Worm (Caenorhabditis elegans): Measurements from ENCODE around the gene Y73C8C.3.

The Y73C8C.3 gene

DNA sequence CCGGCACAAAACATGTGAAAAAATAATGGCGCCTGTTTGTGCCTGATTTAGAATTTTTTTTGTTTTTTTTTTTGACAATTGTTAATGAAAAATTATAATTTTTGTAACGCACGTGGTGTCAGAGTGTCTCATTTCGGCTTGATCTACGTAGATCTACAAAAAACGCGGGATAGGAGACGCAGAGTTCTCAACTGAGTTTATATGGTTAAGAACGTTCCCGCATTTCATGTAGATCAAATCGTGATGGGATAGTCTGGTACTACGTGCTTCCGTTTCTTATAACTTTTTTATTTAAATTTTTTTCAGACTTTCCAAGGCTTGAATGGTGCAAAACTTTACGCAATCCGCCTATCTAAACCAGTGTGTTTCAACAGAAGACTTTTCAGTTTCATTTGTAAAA is 13.7 kb downstream of the Y73C8C.3 start, which contains the start of gene tat-6:
tat-6 (plus strand) TSS at position 301 of the 400 bp plus-strand sequence.
- TF ChIP-seq mab-5 (tag; optimal IDR thresholded peaks at IDR 0.05) = no peak
- TF ChIP-seq snpc-4 (tag; optimal IDR thresholded peaks at IDR 0.05) = no peak
- TF ChIP-seq bed-3 (GFP tag; optimal IDR thresholded peaks at IDR 0.05) = no peak
- TF ChIP-seq cnd-1 (tag; optimal IDR thresholded peaks at IDR 0.05) = no peak
- no peak for TF ChIP-seq nhr-76 (tag; optimal IDR thresholded peaks at IDR 0.05)
- TF ChIP-seq drap-1 (GFP tag; optimal IDR thresholded peaks at IDR 0.05) = no peak
- TF ChIP-seq zip-8 (tag; optimal IDR thresholded peaks at IDR 0.05) = no peak
- no peak for TF ChIP-seq lin-32 (GFP tag; optimal IDR thresholded peaks at IDR 0.05)
- no peak for TF ChIP-seq ceh-83 (GFP tag; optimal IDR thresholded peaks at IDR 0.05)
- no peak for TF ChIP-seq nhr-2 (tag; optimal IDR thresholded peaks at IDR 0.05)
- no peak for TF ChIP-seq elt-3 (tag; optimal IDR thresholded peaks at IDR 0.05)
- no peak for TF ChIP-seq ztf-11 (tag; optimal IDR thresholded peaks at IDR 0.05)
- TF ChIP-seq flh-1 (GFP tag; optimal IDR thresholded peaks at IDR 0.05) = no peak
- no peak for TF ChIP-seq unc-120 (tag; optimal IDR thresholded peaks at IDR 0.05; ENCODE audit: poor library complexity, severe bottlenecking)
- TF ChIP-seq M03D4.4 (tag; optimal IDR thresholded peaks at IDR 0.05) = no peak
- no peak for TF ChIP-seq mep-1 (tag; optimal IDR thresholded peaks at IDR 0.05)
- TF ChIP-seq ceh-43 (GFP tag; optimal IDR thresholded peaks at IDR 0.05) = no peak
- TF ChIP-seq mls-2 (tag; optimal IDR thresholded peaks at IDR 0.05) = no peak
- TF ChIP-seq nhr-237 (tag; optimal IDR thresholded peaks at IDR 0.05) = no peak

DNA sequence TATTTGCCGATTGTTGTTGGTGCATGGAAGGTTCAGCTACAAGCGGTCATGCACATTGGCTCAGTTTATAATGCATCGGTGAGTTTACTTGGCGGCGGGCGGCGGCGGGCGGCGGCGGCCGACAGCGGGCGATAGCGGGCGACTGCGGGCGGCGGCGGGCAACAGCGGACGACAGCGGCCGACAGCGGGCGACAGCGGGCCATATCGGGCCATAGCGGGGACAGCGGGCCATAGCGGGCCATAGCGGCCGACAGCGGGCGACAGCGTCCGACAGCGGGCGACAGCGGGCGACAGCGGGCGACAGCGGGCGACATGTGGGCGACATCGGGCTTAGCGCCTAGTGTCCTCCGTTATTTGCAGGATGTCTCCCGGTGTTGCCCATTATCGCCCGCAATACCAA is 17.0 kb downstream of the Y73C8C.3 start:
- TF ChIP-seq blmp-1 (tag; optimal IDR thresholded peaks at IDR 0.05) = no peak
- peak; percentile 34 for TF ChIP-seq mls-2 (tag; optimal IDR thresholded peaks at IDR 0.05)
- TF ChIP-seq ceh-39 (tag; optimal IDR thresholded peaks at IDR 0.05) = no peak
- TF ChIP-seq cnd-1 (tag; optimal IDR thresholded peaks at IDR 0.05) = no peak
- no peak for TF ChIP-seq nhr-237 (tag; optimal IDR thresholded peaks at IDR 0.05)
- no peak for TF ChIP-seq elt-1 (tag; optimal IDR thresholded peaks at IDR 0.05; ENCODE audit: borderline replicate concordance, insufficient read depth)

- TF ChIP-seq mls-2 (tag; optimal IDR thresholded peaks at IDR 0.05) = no peak
- TF ChIP-seq mep-1 (tag; optimal IDR thresholded peaks at IDR 0.05) = no peak
- TF ChIP-seq ztf-11 (tag; optimal IDR thresholded peaks at IDR 0.05) = no peak
- TF ChIP-seq hlh-1 (tag; optimal IDR thresholded peaks at IDR 0.05) = no peak
- no peak for TF ChIP-seq unc-62 (GFP tag; optimal IDR thresholded peaks at IDR 0.05)
- TF ChIP-seq mab-5 (tag; optimal IDR thresholded peaks at IDR 0.05) = no peak
- no peak for TF ChIP-seq tbx-8 (GFP tag; optimal IDR thresholded peaks at IDR 0.05)
- TF ChIP-seq unc-39 (tag; optimal IDR thresholded peaks at IDR 0.05) = no peak
- TF ChIP-seq lin-32 (GFP tag; optimal IDR thresholded peaks at IDR 0.05) = no peak
- TF ChIP-seq nhr-2 (tag; optimal IDR thresholded peaks at IDR 0.05) = no peak
- no peak for TF ChIP-seq snpc-4 (tag; optimal IDR thresholded peaks at IDR 0.05)
- no peak for TF ChIP-seq blmp-1 (tag; optimal IDR thresholded peaks at IDR 0.05)
- TF ChIP-seq cnd-1 (tag; optimal IDR thresholded peaks at IDR 0.05) = no peak
- no peak for TF ChIP-seq M03D4.4 (tag; optimal IDR thresholded peaks at IDR 0.05)
- no peak for TF ChIP-seq lin-13 (tag; optimal IDR thresholded peaks at IDR 0.05)
- TF ChIP-seq elt-1 (tag; optimal IDR thresholded peaks at IDR 0.05; ENCODE audit: borderline replicate concordance, insufficient read depth) = no peak
- no peak for TF ChIP-seq nhr-237 (tag; optimal IDR thresholded peaks at IDR 0.05)
- no peak for TF ChIP-seq nhr-12 (tag; optimal IDR thresholded peaks at IDR 0.05)
- no peak for TF ChIP-seq nhr-76 (tag; optimal IDR thresholded peaks at IDR 0.05)
- no peak for TF ChIP-seq zip-8 (tag; optimal IDR thresholded peaks at IDR 0.05)
Measured at ce11 chrV:3133293-3133755, 18.3 kb downstream of the Y73C8C.3 start, which contains the start of gene F02C9.2. F02C9.2 (plus strand) TSS chrV:3133705.

DNA sequence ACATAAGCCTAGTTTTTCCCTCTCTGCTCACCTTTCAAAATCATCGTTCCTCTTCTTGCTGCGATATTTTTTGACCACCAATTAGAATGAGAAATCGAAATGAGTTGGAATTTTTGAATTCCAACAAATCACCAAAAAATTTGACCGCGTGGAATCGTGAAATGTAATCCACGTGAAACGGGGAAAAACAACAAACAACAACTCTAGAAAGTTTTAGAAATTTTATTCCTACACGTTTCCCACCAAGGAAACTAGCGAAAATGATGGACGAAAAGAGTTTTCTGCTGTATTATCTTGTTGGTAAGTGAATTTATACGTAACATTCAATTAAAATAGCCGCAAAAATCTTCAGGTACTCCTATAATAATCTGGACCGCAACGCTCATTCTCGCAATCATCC is 23.4 kb downstream of the Y73C8C.3 start, which contains the start of the genes irld-3 and F02C9.1:
irld-3 (minus strand) TSS at position 101 of the 400 bp plus-strand sequence.
F02C9.1 (plus strand) TSS at position 216 of the 400 bp plus-strand sequence.
- TF ChIP-seq lin-32 (GFP tag; optimal IDR thresholded peaks at IDR 0.05) (no peak), ham-2 (GFP tag; optimal IDR thresholded peaks at IDR 0.05) (no peak), blmp-1 (tag; optimal IDR thresholded peaks at IDR 0.05) (no peak), elt-3 (tag; optimal IDR thresholded peaks at IDR 0.05) (no peak), sptf-1 (tag; optimal IDR thresholded peaks at IDR 0.05) (no peak), lin-13 (tag; optimal IDR thresholded peaks at IDR 0.05) (no peak), pha-4 (tag; optimal IDR thresholded peaks at IDR 0.05) (no peak), lsy-2 (tag; optimal IDR thresholded peaks at IDR 0.05) (no peak), nhr-76 (tag; optimal IDR thresholded peaks at IDR 0.05) (no peak), bed-3 (GFP tag; optimal IDR thresholded peaks at IDR 0.05) (no peak), ztf-11 (tag; optimal IDR thresholded peaks at IDR 0.05) (no peak), mls-2 (tag; optimal IDR thresholded peaks at IDR 0.05) (no peak), sem-2 (GFP tag; optimal IDR thresholded peaks at IDR 0.05) (no peak), nhr-237 (tag; optimal IDR thresholded peaks at IDR 0.05) (no peak), nhr-2 (tag; optimal IDR thresholded peaks at IDR 0.05) (no peak), mep-1 (tag; optimal IDR thresholded peaks at IDR 0.05) (no peak), ceh-39 (tag; optimal IDR thresholded peaks at IDR 0.05) (no peak), tbx-8 (GFP tag; optimal IDR thresholded peaks at IDR 0.05) (no peak), drap-1 (GFP tag; optimal IDR thresholded peaks at IDR 0.05) (no peak), zip-8 (tag; optimal IDR thresholded peaks at IDR 0.05) (no peak)
